Worm (Caenorhabditis elegans) whole organism, late embryonic: ENCODE measurements around the gene C17E7.12.

ENCODE experiments used
- C08G9.2 ChIP-seq: sonication (generic microtip); optimal IDR thresholded peaks from 2 replicates; lab custom pipeline; 2016; ENCODE audit warnings: mild to moderate bottlenecking, missing genetic modification characterization, moderate library complexity, missing compliant biosample characterization
- F13H6.1 ChIP-seq: sonication (generic microtip); optimal IDR thresholded peaks from 2 replicates; lab custom pipeline; 2016; ENCODE audit warnings: missing genetic modification characterization, missing compliant biosample characterization
- T23F11.4 ChIP-seq: fragments of 200-800 bp; sonication (Bioruptor generic); optimal IDR thresholded peaks from 2 replicates; lab custom pipeline; 2018; ENCODE audit warnings: mild to moderate bottlenecking, missing genetic modification characterization, missing compliant biosample characterization
- Y22D7AL.16 ChIP-seq: sonication (generic microtip); optimal IDR thresholded peaks from 2 replicates; lab custom pipeline; 2016; ENCODE audit warnings: missing genetic modification characterization, missing compliant biosample characterization
- ceh-14 ChIP-seq: sonication (generic microtip); optimal IDR thresholded peaks from 2 replicates; lab custom pipeline; 2016; ENCODE audit warnings: missing genotype, missing genetic modification characterization, missing compliant biosample characterization
- ceh-19 ChIP-seq: fragments of 200-800 bp; sonication (Bioruptor generic); optimal IDR thresholded peaks from 2 replicates; lab custom pipeline; 2018; ENCODE audit warnings: mild to moderate bottlenecking, missing genetic modification characterization, missing compliant biosample characterization
- ceh-2 ChIP-seq: sonication (generic microtip); optimal IDR thresholded peaks from 2 replicates; lab custom pipeline; 2016; ENCODE audit warnings: missing genotype, missing genetic modification characterization, missing compliant biosample characterization
- ceh-30 ChIP-seq: fragments of 150-350 bp; optimal IDR thresholded peaks from 2 replicates; lab custom pipeline; 2014; ENCODE audit warnings: missing biosample characterization, missing genetic modification characterization
- ceh-31 ChIP-seq: sonication (generic microtip); optimal IDR thresholded peaks from 2 replicates; lab custom pipeline; 2016; ENCODE audit warnings: missing genetic modification characterization, missing compliant biosample characterization
- ceh-6 ChIP-seq: fragments of 200-800 bp; sonication (Bioruptor generic); optimal IDR thresholded peaks from 2 replicates; lab custom pipeline; 2018; ENCODE audit warnings: mild to moderate bottlenecking, missing genetic modification characterization, missing compliant biosample characterization
- dmd-4 ChIP-seq: sonication (generic microtip); optimal IDR thresholded peaks from 2 replicates; lab custom pipeline; 2016; ENCODE audit warnings: borderline replicate concordance, missing genetic modification characterization, missing compliant biosample characterization
- dve-1 ChIP-seq: sonication (generic microtip); optimal IDR thresholded peaks from 2 replicates; lab custom pipeline; 2017; ENCODE audit warnings: antibody characterized with exemption, mild to moderate bottlenecking, missing genetic modification characterization, missing compliant biosample characterization
- elt-2 ChIP-seq: sonication (generic microtip); optimal IDR thresholded peaks from 2 replicates; lab custom pipeline; 2016; ENCODE audit warnings: missing genetic modification reagents, missing genetic modification characterization, missing compliant biosample characterization
- fax-1 ChIP-seq: sonication (generic microtip); optimal IDR thresholded peaks from 2 replicates; lab custom pipeline; 2016; ENCODE audit warnings: missing genotype, missing genetic modification characterization, missing compliant biosample characterization
- fkh-6 ChIP-seq: sonication (generic microtip); optimal IDR thresholded peaks from 2 replicates; lab custom pipeline; 2016; ENCODE audit warnings: missing genetic modification characterization, missing compliant biosample characterization
- gmeb-2 ChIP-seq: sonication (generic microtip); optimal IDR thresholded peaks from 2 replicates; lab custom pipeline; 2016; ENCODE audit warnings: missing genetic modification characterization, inconsistent platforms, missing compliant biosample characterization
- hlh-13 ChIP-seq: fragments of 200-800 bp; sonication (Bioruptor generic); optimal IDR thresholded peaks from 2 replicates; lab custom pipeline; 2018; ENCODE audit warnings: mild to moderate bottlenecking, missing genetic modification characterization, missing compliant biosample characterization
- hlh-15 ChIP-seq: sonication (generic microtip); optimal IDR thresholded peaks from 2 replicates; lab custom pipeline; 2016; ENCODE audit warnings: missing genetic modification characterization, missing compliant biosample characterization
- hlh-30 ChIP-seq: sonication (generic microtip); optimal IDR thresholded peaks from 2 replicates; lab custom pipeline; 2017; ENCODE audit warnings: antibody characterized with exemption, missing genetic modification characterization, missing compliant biosample characterization; ENCODE audit not compliant: insufficient read depth
- lin-11 ChIP-seq: fragments of 200-800 bp; sonication (Bioruptor generic); optimal IDR thresholded peaks from 2 replicates; lab custom pipeline; 2018; ENCODE audit warnings: mild to moderate bottlenecking, missing genetic modification characterization, missing compliant biosample characterization
- madf-2 ChIP-seq: sonication (generic microtip); optimal IDR thresholded peaks from 2 replicates; lab custom pipeline; 2017; ENCODE audit warnings: missing genetic modification characterization, missing compliant biosample characterization
- nhr-11 ChIP-seq: fragments of 150-350 bp; optimal IDR thresholded peaks from 2 replicates; lab custom pipeline; 2014; ENCODE audit warnings: missing biosample characterization, missing genetic modification characterization
- npax-4 ChIP-seq: sonication (generic microtip); optimal IDR thresholded peaks from 2 replicates; lab custom pipeline; 2016; ENCODE audit warnings: missing genetic modification characterization, missing compliant biosample characterization
- pag-3 ChIP-seq: sonication (generic microtip); optimal IDR thresholded peaks from 2 replicates; lab custom pipeline; 2016; ENCODE audit warnings: missing compliant biosample characterization, missing genetic modification characterization, borderline replicate concordance
- pat-9 ChIP-seq: fragments of 200-800 bp; sonication (Bioruptor generic); optimal IDR thresholded peaks from 2 replicates; lab custom pipeline; 2018; ENCODE audit warnings: mild to moderate bottlenecking, missing genetic modification characterization, moderate library complexity, missing compliant biosample characterization
- pax-1 ChIP-seq: fragments of 150-350 bp; optimal IDR thresholded peaks from 2 replicates; lab custom pipeline; 2014; ENCODE audit warnings: missing biosample characterization, missing genetic modification characterization
- pha-2 ChIP-seq: sonication (generic microtip); optimal IDR thresholded peaks from 2 replicates; lab custom pipeline; 2017; ENCODE audit warnings: mild to moderate bottlenecking, missing genetic modification characterization, missing compliant biosample characterization
- pha-4 ChIP-seq: fragments of 150-350 bp; optimal IDR thresholded peaks from 2 replicates; lab custom pipeline; 2018; ENCODE audit warnings: missing biosample characterization, missing genetic modification reagents, missing genetic modification characterization
- pqm-1 ChIP-seq: sonication (generic microtip); optimal IDR thresholded peaks from 2 replicates; lab custom pipeline; 2016; ENCODE audit warnings: missing genetic modification characterization, missing compliant biosample characterization
- ref-2 ChIP-seq: sonication (generic microtip); optimal IDR thresholded peaks from 2 replicates; lab custom pipeline; 2016; ENCODE audit warnings: missing genetic modification characterization, missing compliant biosample characterization
- sox-4 ChIP-seq: sonication (generic microtip); optimal IDR thresholded peaks from 2 replicates; lab custom pipeline; 2017; ENCODE audit warnings: mild to moderate bottlenecking, missing genetic modification characterization, inconsistent platforms, missing compliant biosample characterization
- syd-9 ChIP-seq: sonication (generic microtip); optimal IDR thresholded peaks from 2 replicates; lab custom pipeline; 2016; ENCODE audit warnings: mild to moderate bottlenecking, missing genetic modification characterization, moderate library complexity, missing compliant biosample characterization
- tbx-7 ChIP-seq: sonication (generic microtip); optimal IDR thresholded peaks from 2 replicates; lab custom pipeline; 2016; ENCODE audit warnings: missing genotype, missing genetic modification characterization, missing compliant biosample characterization
- ttx-3 ChIP-seq: sonication (generic microtip); optimal IDR thresholded peaks from 2 replicates; lab custom pipeline; 2016; ENCODE audit warnings: missing genetic modification reagents, missing genetic modification characterization, missing compliant biosample characterization
- unc-42 ChIP-seq: sonication (generic microtip); optimal IDR thresholded peaks from 2 replicates; lab custom pipeline; 2016; ENCODE audit warnings: missing genotype, missing genetic modification characterization, missing compliant biosample characterization
- unc-55 ChIP-seq: sonication (generic microtip); optimal IDR thresholded peaks from 2 replicates; lab custom pipeline; 2017; ENCODE audit warnings: missing biosample characterization, missing genetic modification reagents, missing genetic modification characterization
- zip-5 ChIP-seq: sonication (generic microtip); optimal IDR thresholded peaks from 2 replicates; lab custom pipeline; 2016; ENCODE audit warnings: missing genetic modification characterization, missing compliant biosample characterization

C17E7.12 gene

DNA sequence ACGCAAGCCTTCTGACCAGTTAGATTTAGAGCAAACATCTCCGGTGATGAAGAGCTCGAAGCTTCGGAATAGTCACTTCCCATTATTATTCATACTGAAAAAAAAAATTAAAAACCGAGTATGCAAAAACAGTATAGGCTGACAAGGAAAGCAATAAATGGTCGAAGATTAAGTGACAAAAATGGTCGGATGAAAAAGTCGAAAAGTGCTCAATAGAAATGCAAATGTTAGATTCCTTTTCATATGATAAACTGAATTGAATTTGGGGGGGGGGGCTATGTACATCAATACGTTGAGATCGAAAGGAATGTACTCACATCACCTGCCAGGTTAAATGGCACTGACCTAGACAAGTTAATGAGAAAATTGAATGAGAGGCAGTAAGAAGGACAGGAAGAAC, 29.0 kb downstream of the C17E7.12 start, which contains the start of gene nhr-187:
nhr-187 (minus strand) TSS at position 101 of the 400 bp plus-strand sequence.
- TF ChIP-seq hlh-15 (tag; lab: Kevin White, UChicago), result no peak
- no peak for TF ChIP-seq tbx-7 (tag; lab: Kevin White, UChicago)
- TF ChIP-seq sox-4 (tag; lab: Kevin White, UChicago), result no peak
- no peak for TF ChIP-seq pha-2 (tag; lab: Kevin White, UChicago)
- no peak for TF ChIP-seq dmd-4
- TF ChIP-seq unc-42 (tag; lab: Kevin White, UChicago), result no peak
- TF ChIP-seq ceh-6, result no peak
- TF ChIP-seq ttx-3 (tag; lab: Kevin White, UChicago), result no peak
- TF ChIP-seq unc-55, result no peak
- TF ChIP-seq, all 69 proteins: peak for 0

DNA sequence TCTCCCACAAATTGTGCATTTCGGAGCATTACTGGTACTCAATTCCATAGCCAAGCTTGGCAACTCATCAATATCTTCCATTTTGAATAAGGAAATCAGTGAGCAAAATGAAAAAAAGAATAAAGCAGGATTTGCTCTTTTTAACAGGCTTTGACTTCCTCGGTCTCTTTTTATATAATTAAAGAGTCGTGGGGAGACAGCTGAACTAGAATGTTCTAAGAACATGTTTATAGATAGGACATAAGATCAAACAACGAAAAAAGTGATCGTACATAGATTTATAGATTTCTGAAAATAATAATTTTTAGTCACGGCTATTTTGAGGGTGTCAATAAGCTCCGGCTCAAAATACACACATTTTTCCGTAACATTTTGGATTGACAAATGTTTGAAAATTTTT, 31.7 kb downstream of the C17E7.12 start, which contains the start of gene nhr-189:
nhr-189 (minus strand) TSS at position 121 of the 400 bp plus-strand sequence.
- TF ChIP-seq npax-4 (tag; lab: Kevin White, UChicago) (no peak), C08G9.2 (tag; lab: Kevin White, UChicago) (no peak), fax-1 (no peak), fkh-6 (tag; lab: Kevin White, UChicago) (no peak), ceh-19 (GFP tag; lab: Kevin White, UChicago) (no peak), syd-9 (no peak), ceh-31 (tag; lab: Kevin White, UChicago) (no peak), hlh-15 (tag; lab: Kevin White, UChicago) (no peak), zip-5 (no peak), dmd-4 (no peak), ceh-14 (tag; lab: Kevin White, UChicago) (no peak), F13H6.1 (tag; lab: Kevin White, UChicago) (no peak), hlh-30 (tag; lab: Kevin White, UChicago) (no peak), elt-2 (no peak), nhr-11 (tag; lab: Kevin White, UChicago) (no peak), ref-2 (tag; lab: Kevin White, UChicago) (no peak), ceh-30 (tag; lab: Kevin White, UChicago) (no peak), lin-11 (tag; lab: Kevin White, UChicago) (no peak)

DNA sequence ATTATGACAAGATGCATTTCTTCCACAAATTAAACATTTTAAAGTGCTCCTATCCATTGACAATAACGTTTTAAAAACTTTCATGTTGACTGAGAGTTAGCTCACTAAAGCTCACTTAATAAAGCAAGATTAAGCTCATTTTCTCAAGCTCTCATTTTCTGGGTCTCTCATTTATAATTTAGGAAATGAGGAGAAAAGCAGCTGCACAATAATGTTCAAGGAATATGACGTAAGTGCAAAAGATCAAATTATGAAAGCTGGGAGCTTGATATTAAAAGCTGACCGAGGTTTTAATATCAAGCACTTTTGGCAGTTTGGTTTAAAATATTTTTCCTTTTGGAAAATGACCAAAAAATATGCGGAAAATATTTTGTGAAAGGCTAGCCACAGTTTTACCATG, 34.0 kb downstream of the C17E7.12 start, which contains the start of gene nhr-188:
nhr-188 (minus strand) TSS at position 84 of the 400 bp plus-strand sequence.
- TF ChIP-seq fax-1 (no peak), pag-3 (tag; lab: Kevin White, UChicago) (no peak), ceh-31 (tag; lab: Kevin White, UChicago) (no peak), pat-9 (no peak), hlh-13 (GFP tag; lab: Kevin White, UChicago) (no peak), ttx-3 (tag; lab: Kevin White, UChicago) (no peak), Y22D7AL.16 (tag; lab: Kevin White, UChicago) (no peak), pqm-1 (tag; lab: Kevin White, UChicago) (no peak)

DNA sequence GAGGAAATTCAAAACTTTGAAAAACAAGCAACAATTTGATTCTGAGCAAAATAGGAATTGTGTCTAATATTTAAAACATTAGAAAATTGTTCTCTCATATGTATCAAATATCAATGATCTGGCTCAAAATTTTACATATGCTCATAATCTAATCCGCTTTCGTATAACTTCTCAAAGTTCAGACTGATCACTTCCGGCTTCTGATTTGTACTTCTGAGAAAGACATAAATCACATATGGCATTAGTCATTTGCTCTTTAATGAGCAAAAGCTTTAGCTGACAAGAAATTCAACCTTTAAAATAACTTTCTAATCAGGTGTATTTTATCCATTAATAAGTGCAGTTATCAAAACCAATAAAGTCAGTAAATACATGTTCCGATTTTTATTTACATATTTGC, 35.9 kb downstream of the C17E7.12 start:
- TF ChIP-seq T23F11.4 (GFP tag; lab: Kevin White, UChicago) (no peak), pha-2 (tag; lab: Kevin White, UChicago) (no peak), dve-1 (tag; lab: Kevin White, UChicago) (no peak), C08G9.2 (tag; lab: Kevin White, UChicago) (no peak), pha-4 (tag; lab: Kevin White, UChicago) (no peak), pax-1 (tag; lab: Kevin White, UChicago) (no peak), ceh-14 (tag; lab: Kevin White, UChicago) (no peak), sox-4 (tag; lab: Kevin White, UChicago) (no peak), madf-2 (no peak), zip-5 (no peak), ceh-2 (tag; lab: Kevin White, UChicago) (no peak), gmeb-2 (no peak), hlh-30 (tag; lab: Kevin White, UChicago) (no peak)
